Fruit fly (Drosophila melanogaster) whole organism, pupa: Measurements from ENCODE around the gene Cht7.

ENCODE experiments used
- CG10348 ChIP-seq: fragments of 200-800 bp; sonication (Bioruptor generic); IDR thresholded peaks from 2 replicates; pipeline ENCODE4 v1.3.6; 2022; ENCODE audit warnings: missing biosample characterization, missing genetic modification characterization
- CG12605 ChIP-seq: fragments of 200-800 bp; sonication (Bioruptor generic); IDR thresholded peaks from 2 replicates; pipeline ENCODE4 v1.3.6; 2022; ENCODE audit warnings: missing biosample characterization, missing genetic modification characterization
- CG13204 ChIP-seq: fragments of 200-800 bp; sonication (Bioruptor generic); optimal IDR thresholded peaks from 2 replicates; lab custom pipeline; 2018; ENCODE audit warnings: missing biosample characterization, mild to moderate bottlenecking, missing genetic modification characterization, moderate library complexity
- CG14655 ChIP-seq: fragments of 200-800 bp; sonication (Bioruptor generic); optimal IDR thresholded peaks from 3 replicates; lab custom pipeline; 2017; ENCODE audit warnings: mild to moderate bottlenecking, missing biosample characterization, missing genetic modification reagents, missing genetic modification characterization
- CG15710 ChIP-seq: fragments of 200-800 bp; sonication (Bioruptor generic); optimal IDR thresholded peaks from 2 replicates; lab custom pipeline; 2018; ENCODE audit warnings: missing biosample characterization, mild to moderate bottlenecking, missing genetic modification characterization, moderate library complexity
- CG17806 ChIP-seq: fragments of 200-800 bp; sonication (Bioruptor generic); optimal IDR thresholded peaks from 2 replicates; lab custom pipeline; 2018; ENCODE audit warnings: missing biosample characterization, mild to moderate bottlenecking, missing genetic modification characterization, moderate library complexity
- CG32121 ChIP-seq: fragments of 200-800 bp; sonication (Bioruptor generic); IDR thresholded peaks from 2 replicates; pipeline ENCODE4 v1.3.6; 2022; ENCODE audit warnings: missing biosample characterization, missing genetic modification characterization
- CG34367 ChIP-seq: fragments of 200-800 bp; sonication (Bioruptor generic); optimal IDR thresholded peaks from 2 replicates; lab custom pipeline; 2018; ENCODE audit warnings: missing biosample characterization, mild to moderate bottlenecking, missing genetic modification characterization
- CG4496 ChIP-seq: fragments of 200-800 bp; sonication (Bioruptor generic); IDR thresholded peaks from 3 replicates; pipeline ENCODE4 v1.3.6; 2022; ENCODE audit warnings: missing biosample characterization, missing genetic modification characterization
- CG8159 ChIP-seq: fragments of 200-800 bp; sonication (Bioruptor generic); optimal IDR thresholded peaks from 3 replicates; lab custom pipeline; 2018; ENCODE audit warnings: missing biosample characterization, mild to moderate bottlenecking, missing genetic modification characterization, moderate library complexity
- CG8301 ChIP-seq: fragments of 200-800 bp; sonication (Bioruptor generic); optimal IDR thresholded peaks from 2 replicates; lab custom pipeline; 2018; ENCODE audit warnings: missing biosample characterization, mild to moderate bottlenecking, missing genetic modification characterization
- CG9948 ChIP-seq: fragments of 200-800 bp; sonication (Bioruptor generic); optimal IDR thresholded peaks from 2 replicates; lab custom pipeline; 2018; ENCODE audit warnings: missing biosample characterization, mild to moderate bottlenecking, missing genetic modification characterization, moderate library complexity
- D1 ChIP-seq: fragments of 200-800 bp; sonication (Bioruptor generic); optimal IDR thresholded peaks from 2 replicates; lab custom pipeline; 2018; ENCODE audit warnings: missing biosample characterization, mild to moderate bottlenecking, missing genetic modification characterization, moderate library complexity
- EcR ChIP-seq: fragments of 200-800 bp; sonication (Bioruptor generic); optimal IDR thresholded peaks from 3 replicates; lab custom pipeline; 2019; ENCODE audit warnings: missing biosample characterization, missing genetic modification characterization, mild to moderate bottlenecking, moderate library complexity, missing genetic modification reagents
- Ets98B ChIP-seq: fragments of 200-800 bp; sonication (Bioruptor generic); IDR thresholded peaks from 2 replicates; pipeline ENCODE4 v1.3.6; 2022; ENCODE audit warnings: missing biosample characterization, missing genetic modification characterization
- Pif1A ChIP-seq: fragments of 200-800 bp; sonication (Bioruptor generic); optimal IDR thresholded peaks from 3 replicates; lab custom pipeline; 2016; ENCODE audit warnings: missing biosample characterization, missing genetic modification characterization
- Pif1B ChIP-seq: fragments of 200-800 bp; sonication (Bioruptor generic); optimal IDR thresholded peaks from 3 replicates; lab custom pipeline; 2016; ENCODE audit warnings: missing biosample characterization, missing genetic modification characterization
- Snoo ChIP-seq: fragments of 200-800 bp; sonication (Bioruptor generic); optimal IDR thresholded peaks from 3 replicates; lab custom pipeline; 2017; ENCODE audit warnings: missing biosample characterization, mild to moderate bottlenecking, missing genetic modification characterization, inconsistent platforms
- fd96Ca ChIP-seq: fragments of 200-800 bp; sonication (Bioruptor generic); IDR thresholded peaks from 3 replicates; pipeline ENCODE4 v1.3.6; 2022; ENCODE audit warnings: missing biosample characterization, missing genetic modification characterization
- gl ChIP-seq: fragments of 200-800 bp; sonication (Bioruptor generic); optimal IDR thresholded peaks from 2 replicates; lab custom pipeline; 2018; ENCODE audit warnings: missing biosample characterization, mild to moderate bottlenecking, missing genetic modification characterization
- rn ChIP-seq: fragments of 200-800 bp; sonication (Bioruptor generic); IDR thresholded peaks from 2 replicates; pipeline ENCODE4 v1.3.6; 2022; ENCODE audit warnings: missing biosample characterization, missing genetic modification characterization

The Cht7 gene

DNA sequence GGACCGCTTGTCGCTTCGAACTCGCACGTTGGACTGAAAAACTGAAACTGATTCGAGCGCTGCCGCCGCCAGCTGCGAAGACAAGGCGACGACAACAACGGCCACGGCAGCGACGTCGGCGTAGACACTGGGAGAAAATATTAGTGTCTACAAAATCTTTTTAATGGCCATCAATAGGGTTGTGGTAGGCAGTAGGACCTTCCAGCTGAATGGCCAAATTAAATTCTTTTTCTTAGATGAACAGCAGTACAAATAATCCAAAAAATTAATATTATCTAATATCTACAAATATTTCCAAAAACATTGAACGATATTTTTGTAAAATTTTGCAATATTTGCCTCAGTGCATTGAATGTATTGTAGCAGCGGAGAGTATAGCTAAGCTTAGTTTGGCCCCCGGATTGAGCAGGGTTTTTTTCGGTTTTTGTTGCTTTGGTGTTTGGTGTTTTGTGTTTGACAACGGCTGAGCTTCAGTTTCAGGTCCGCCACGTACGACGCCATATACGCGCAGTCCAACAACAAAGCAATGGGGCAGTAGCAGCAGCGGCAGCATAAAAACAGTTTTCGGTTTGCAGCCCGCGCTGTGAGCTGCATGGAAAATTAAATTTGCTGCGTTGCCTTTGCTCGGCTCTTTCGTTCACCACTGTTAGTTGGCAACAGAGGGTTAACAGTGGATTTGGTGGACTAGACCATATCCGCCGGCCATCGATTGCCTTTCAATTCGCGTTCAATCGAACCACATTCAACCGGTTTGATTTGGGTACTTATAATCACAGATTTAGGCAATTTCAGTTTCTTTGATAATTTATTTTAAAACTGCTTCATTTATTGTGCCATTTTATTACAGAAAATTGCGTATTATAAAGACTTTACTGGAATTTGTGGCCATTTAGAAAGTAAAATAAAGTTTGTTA is at the start of gene Cht7:
Gene Cht7, minus strand, starts transcription at position 51 of the 914 bp plus-strand sequence.
- TF ChIP-seq fd96Ca = peak; percentile 92
- peak; percentile 95 for TF ChIP-seq CG32121
- TF ChIP-seq CG9948 = peak; percentile 73
- TF ChIP-seq CG14655 (GFP tag; lab: Kevin White, UChicago) = peak; percentile 88
- peak; percentile 89 for TF ChIP-seq Ets98B (GFP tag; lab: Robert Waterston, UW)
- TF ChIP-seq CG8301 = peak; percentile 81
- peak; percentile 77 for TF ChIP-seq Pif1B (GFP tag; lab: Kevin White, UChicago)
- TF ChIP-seq CG10348 = peak; percentile 66
- TF ChIP-seq CG15710 (tag; lab: Kevin White, UChicago) = peak; percentile 91
- peak; percentile 78 for TF ChIP-seq rn (GFP tag; lab: Robert Waterston, UW)
- TF ChIP-seq CG34367 (tag; lab: Kevin White, UChicago) = peak; percentile 87
- peak; percentile 62 for TF ChIP-seq gl (tag; lab: Kevin White, UChicago)
- peak; percentile 89 for TF ChIP-seq CG8159
- TF ChIP-seq CG13204 (GFP tag; lab: Kevin White, UChicago) = peak; percentile 80
- peak; percentile 90 for TF ChIP-seq CG4496
- no peak for TF ChIP-seq D1 (tag; lab: Kevin White, UChicago)
- peak; percentile 89 for TF ChIP-seq Pif1A (GFP tag; lab: Kevin White, UChicago)
- peak; percentile 32 for TF ChIP-seq EcR (GFP tag; lab: Kevin White, UChicago)
- TF ChIP-seq CG12605 (GFP tag; lab: Robert Waterston, UW) = peak; percentile 71
- peak; percentile 86 for TF ChIP-seq CG17806 (tag; lab: Kevin White, UChicago)
- peak; percentile 64 for TF ChIP-seq Snoo (tag; lab: Kevin White, UChicago)

DNA sequence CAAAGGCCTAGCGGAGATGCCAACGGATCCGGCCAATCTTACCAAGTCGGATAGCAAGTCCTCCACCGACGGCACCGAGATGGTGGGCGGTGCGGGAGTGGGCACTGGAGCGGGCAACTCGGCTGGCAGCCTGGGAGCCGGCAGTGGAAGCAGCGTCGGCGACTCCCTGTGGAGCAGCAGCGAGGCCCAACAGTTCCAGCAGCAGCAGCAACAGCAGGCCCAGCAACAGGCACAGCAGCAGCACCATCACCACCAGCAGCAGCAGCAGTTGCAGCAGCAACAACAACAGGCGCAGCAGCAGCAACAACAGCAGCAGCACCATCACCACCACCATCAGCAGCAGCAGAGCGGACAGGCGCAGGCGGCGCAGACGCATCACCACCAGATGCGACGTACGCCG is 43.6 kb upstream of the Cht7 start:
- TF ChIP-seq rn (GFP tag; lab: Robert Waterston, UW) = 0 out of 2 replicates have a peak, but pooled peaks have one; percentile 9
- TF ChIP-seq CG4496 = no peak
- no peak for TF ChIP-seq CG13204 (GFP tag; lab: Kevin White, UChicago)
- no peak for TF ChIP-seq D1 (tag; lab: Kevin White, UChicago)

DNA sequence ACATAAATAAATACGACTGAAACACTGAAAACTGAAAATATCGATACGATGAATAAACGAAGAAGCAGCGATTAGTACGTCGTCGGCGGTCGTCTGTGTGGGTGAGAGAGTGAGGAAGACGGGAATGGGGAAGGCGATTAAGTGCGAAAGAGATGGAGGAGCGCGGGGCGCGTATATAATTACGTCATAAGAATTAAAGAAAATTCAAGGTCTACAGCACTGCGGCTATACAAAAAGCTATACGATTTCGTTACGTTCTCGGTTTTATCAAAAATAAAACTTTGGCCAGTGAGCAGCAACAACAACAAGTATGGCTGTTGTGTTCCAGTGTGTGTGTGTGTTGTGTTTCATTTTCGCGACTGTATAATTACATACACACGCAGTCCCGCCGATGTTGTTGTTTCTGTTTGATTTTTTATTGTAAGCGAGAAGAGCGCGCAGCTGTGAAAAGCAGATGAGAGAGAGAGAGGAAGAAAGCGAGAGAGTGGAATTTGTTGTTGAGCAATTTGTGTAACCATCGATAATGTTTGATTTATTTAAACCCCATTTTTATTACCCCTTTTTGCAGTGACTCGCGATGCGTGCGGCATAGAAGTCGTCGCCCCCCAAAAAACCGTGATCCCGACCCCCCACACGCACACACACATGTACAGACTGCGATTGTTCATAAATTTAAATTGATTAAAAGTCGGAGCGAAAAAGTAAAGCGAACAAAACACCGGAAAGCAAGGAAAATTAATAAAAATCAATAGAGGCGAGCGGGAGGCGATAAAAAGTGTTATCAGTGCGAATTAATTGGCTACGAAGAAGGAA is 42.5 kb upstream of the Cht7 start:
- TF ChIP-seq CG14655 (GFP tag; lab: Kevin White, UChicago) = no peak
- no peak for TF ChIP-seq CG34367 (tag; lab: Kevin White, UChicago)
- TF ChIP-seq CG12605 (GFP tag; lab: Robert Waterston, UW) = no peak; the same call in 1 of the 2 replicates
- peak; percentile 49 for TF ChIP-seq EcR (GFP tag; lab: Kevin White, UChicago)
- TF ChIP-seq Snoo (tag; lab: Kevin White, UChicago) = no peak
- TF ChIP-seq CG13204 (GFP tag; lab: Kevin White, UChicago) = peak; percentile 68
- no peak for TF ChIP-seq D1 (tag; lab: Kevin White, UChicago)
- no peak for TF ChIP-seq gl (tag; lab: Kevin White, UChicago)
- peak; percentile 43; the same call in 1 of the 2 replicates for TF ChIP-seq CG32121
- no peak for TF ChIP-seq CG15710 (tag; lab: Kevin White, UChicago)
- no peak for TF ChIP-seq Pif1A (GFP tag; lab: Kevin White, UChicago)
- TF ChIP-seq CG8159 = no peak
- no peak for TF ChIP-seq CG4496
- no peak for TF ChIP-seq CG9948
- no peak for TF ChIP-seq rn (GFP tag; lab: Robert Waterston, UW)
- no peak for TF ChIP-seq CG8301
- TF ChIP-seq Ets98B (GFP tag; lab: Robert Waterston, UW) = no peak
- TF ChIP-seq Pif1B (GFP tag; lab: Kevin White, UChicago) = no peak
- TF ChIP-seq fd96Ca = no peak; the same call in 2 of the 3 replicates
- TF ChIP-seq CG10348 = no peak
- TF ChIP-seq CG17806 (tag; lab: Kevin White, UChicago) = no peak

DNA sequence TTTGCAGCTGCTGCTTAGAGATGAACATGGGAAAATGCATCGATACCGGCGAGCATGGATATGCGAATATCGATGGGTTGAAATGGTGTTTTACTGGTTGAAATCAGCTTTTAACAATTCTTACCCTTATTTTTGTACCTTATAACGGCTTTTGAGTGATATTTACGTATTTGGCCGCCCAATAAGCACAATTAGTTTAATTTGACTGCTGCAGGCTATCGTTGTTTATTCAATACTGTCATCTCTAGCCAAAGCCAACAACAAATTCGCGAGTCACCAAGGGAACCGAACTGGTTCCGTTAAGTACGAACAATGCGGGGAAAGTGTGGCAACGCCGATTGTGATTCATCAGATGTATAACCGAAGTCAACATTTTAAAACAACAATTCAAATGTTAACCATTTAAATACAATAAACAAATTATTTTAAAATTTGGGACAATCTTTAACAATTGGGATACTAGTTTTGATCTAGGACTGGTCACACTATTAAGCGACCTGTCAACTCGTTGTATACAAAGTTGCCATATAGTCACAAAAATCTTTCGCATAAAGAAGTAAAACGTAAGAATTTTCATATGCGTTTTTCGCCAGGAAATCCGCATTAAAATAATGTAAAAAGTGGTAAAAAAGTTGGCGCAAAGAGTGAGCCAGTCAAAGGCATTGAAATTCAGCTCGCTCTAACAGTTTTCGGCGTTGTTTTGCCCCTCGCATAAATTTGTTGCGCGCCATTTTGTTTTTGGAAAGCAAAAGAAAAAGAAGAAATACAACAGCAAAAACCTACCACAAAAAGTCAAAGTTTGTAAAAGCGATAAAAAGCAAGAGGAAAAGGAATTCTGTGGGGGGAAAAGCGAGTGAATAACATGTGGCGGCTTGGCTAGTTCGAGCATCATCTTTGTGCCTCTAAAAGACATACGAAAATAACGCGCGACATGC is 41.6 kb upstream of the Cht7 start, which contains the start of the genes Usp5 and BtbVII:
Gene Usp5, minus strand, starts transcription at position 234 of the 935 bp plus-strand sequence.
Gene BtbVII, plus strand, starts transcription at position 522 of the 935 bp plus-strand sequence.
- TF ChIP-seq Pif1B (GFP tag; lab: Kevin White, UChicago) (peak; percentile 10), Snoo (tag; lab: Kevin White, UChicago) (peak; percentile 25), D1 (tag; lab: Kevin White, UChicago) (no peak), CG8159 (peak; percentile 48), fd96Ca (peak; percentile 69), CG13204 (GFP tag; lab: Kevin White, UChicago) (no peak), Pif1A (GFP tag; lab: Kevin White, UChicago) (no peak), CG12605 (GFP tag; lab: Robert Waterston, UW) (peak; percentile 22; the same call in 1 of the 2 replicates), CG14655 (GFP tag; lab: Kevin White, UChicago) (no peak), CG34367 (tag; lab: Kevin White, UChicago) (peak; percentile 24), CG4496 (peak; percentile 15; the same call in 1 of the 3 replicates), CG10348 (no peak), EcR (GFP tag; lab: Kevin White, UChicago) (no peak), CG17806 (tag; lab: Kevin White, UChicago) (no peak), CG15710 (tag; lab: Kevin White, UChicago) (peak; percentile 26), CG32121 (no peak), gl (tag; lab: Kevin White, UChicago) (peak; percentile 56), CG9948 (peak; percentile 27), rn (GFP tag; lab: Robert Waterston, UW) (no peak), Ets98B (GFP tag; lab: Robert Waterston, UW) (no peak), CG8301 (peak; percentile 44)
